Fruit fly (Drosophila melanogaster) whole organism, wandering third instar larva: Measurements from ENCODE around the gene CG34256.

Experiments
- Hr78 ChIP-seq: fragments of >200 bp; optimal IDR thresholded peaks from 2 replicates; lab custom pipeline; 2017; ENCODE audit warnings: missing biosample characterization, missing genetic modification characterization
- Mio ChIP-seq: sonication (Bioruptor generic); optimal IDR thresholded peaks from 2 replicates; lab custom pipeline; 2016; ENCODE audit warnings: missing biosample characterization, missing genetic modification characterization
- Myc ChIP-seq: fragments of >200 bp; optimal IDR thresholded peaks from 2 replicates; lab custom pipeline; 2017
- OdsH ChIP-seq: fragments of 200-800 bp; sonication (Bioruptor generic); optimal IDR thresholded peaks from 2 replicates; lab custom pipeline; 2016; ENCODE audit warnings: missing biosample characterization, mild to moderate bottlenecking, missing genetic modification characterization
- Rel ChIP-seq, 2 experiments: fragments of 200-800 bp; sonication (Bioruptor generic) in 1 of 2; optimal IDR thresholded peaks; 2 replicates in 1 of 2; 3 replicates in 1 of 2; lab custom pipeline; 2016 to 2019; ENCODE audit warnings: mild to moderate bottlenecking in 2 of 2, missing biosample characterization in 2 of 2, missing genetic modification characterization in 2 of 2, moderate library complexity in 1 of 2
- Vsx2 ChIP-seq: fragments of 200-300, 225-300 bp; sonication (Bioruptor generic); optimal IDR thresholded peaks from 2 replicates; lab custom pipeline; 2018; ENCODE audit warnings: missing biosample characterization, missing genetic modification characterization; ENCODE audit not compliant: partially characterized antibody
- brk ChIP-seq: fragments of 200-800 bp; sonication (Bioruptor generic); optimal IDR thresholded peaks from 2 replicates; lab custom pipeline; 2016; ENCODE audit warnings: missing biosample characterization, mild to moderate bottlenecking, missing genetic modification characterization
- jim ChIP-seq: fragments of 175-275, 200-325 bp; sonication (Bioruptor generic); optimal IDR thresholded peaks from 2 replicates; lab custom pipeline; 2016; ENCODE audit warnings: missing biosample characterization, mild to moderate bottlenecking, missing genetic modification characterization
- pan ChIP-seq: fragments of >200 bp; optimal IDR thresholded peaks from 2 replicates; lab custom pipeline; 2017
- psq ChIP-seq: fragments of 200-800 bp; sonication (Bioruptor generic); optimal IDR thresholded peaks from 3 replicates; lab custom pipeline; 2017; ENCODE audit warnings: missing biosample characterization, mild to moderate bottlenecking, missing genetic modification characterization, moderate library complexity
- tai ChIP-seq: sonication (Bioruptor generic); optimal IDR thresholded peaks from 2 replicates; lab custom pipeline; 2016; ENCODE audit warnings: missing biosample characterization, missing genetic modification characterization
- usp ChIP-seq: fragments of >200 bp; optimal IDR thresholded peaks from 2 replicates; lab custom pipeline; 2017; ENCODE audit warnings: missing biosample characterization, missing genetic modification characterization

dm6 chr3L:19027172-19027571 lies 37.6 kb upstream of the CG34256 start:
- TF ChIP-seq pan (lab: Kevin White, UChicago) (no peak), Mio (no peak), Hr78 (GFP tag; lab: Kevin White, UChicago) (no peak), brk (GFP tag; lab: Kevin White, UChicago) (no peak), Rel (GFP tag; optimal IDR thresholded peaks at IDR 0.05; lab: Kevin White, UChicago) (no peak), Rel (tag; optimal IDR thresholded peaks at IDR 0.05; lab: Kevin White, UChicago) (no peak), usp (GFP tag; lab: Kevin White, UChicago) (no peak), OdsH (GFP tag; lab: Kevin White, UChicago) (no peak), jim (no peak), Myc (lab: Kevin White, UChicago) (no peak), Vsx2 (no peak), tai (no peak), psq (no peak)
